Fruit fly (Drosophila melanogaster): ENCODE results near the gene elav.

Gene elav

DNA sequence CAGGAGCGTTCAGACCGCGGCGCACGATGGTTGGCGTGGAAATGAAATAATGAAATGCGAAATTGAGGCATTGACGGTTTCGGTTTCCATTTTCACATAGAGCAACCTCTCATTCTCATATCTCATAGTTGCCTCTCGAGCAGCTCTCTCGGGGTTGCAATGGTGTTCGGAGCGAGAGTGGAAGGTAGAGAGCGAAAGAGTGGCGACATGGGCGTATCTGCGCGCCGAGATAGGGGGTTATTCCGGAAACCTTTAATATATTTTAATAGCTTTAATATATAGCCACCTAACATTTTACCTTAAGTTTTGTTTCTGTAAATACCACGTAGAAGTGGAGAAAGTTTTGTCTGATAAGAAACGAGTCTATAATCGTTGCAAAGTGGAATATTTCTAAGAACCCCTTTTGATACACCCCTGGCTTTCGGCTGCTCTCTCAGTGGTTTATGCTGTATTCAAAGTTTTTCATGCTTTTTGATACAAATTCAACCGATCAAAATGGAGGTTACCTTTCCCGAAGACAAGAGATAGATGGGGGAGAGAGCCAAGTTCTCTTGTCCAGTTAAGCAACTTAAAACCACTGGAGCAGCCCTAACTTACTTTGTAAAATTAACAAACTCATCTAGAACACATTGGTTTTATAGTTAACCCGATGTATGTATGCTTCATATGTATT, at the start of gene elav:
elav (minus strand) TSS at position 48 of the 673 bp plus-strand sequence.
- TF ChIP-seq h (optimal IDR thresholded peaks at IDR 0.05), result no peak

DNA sequence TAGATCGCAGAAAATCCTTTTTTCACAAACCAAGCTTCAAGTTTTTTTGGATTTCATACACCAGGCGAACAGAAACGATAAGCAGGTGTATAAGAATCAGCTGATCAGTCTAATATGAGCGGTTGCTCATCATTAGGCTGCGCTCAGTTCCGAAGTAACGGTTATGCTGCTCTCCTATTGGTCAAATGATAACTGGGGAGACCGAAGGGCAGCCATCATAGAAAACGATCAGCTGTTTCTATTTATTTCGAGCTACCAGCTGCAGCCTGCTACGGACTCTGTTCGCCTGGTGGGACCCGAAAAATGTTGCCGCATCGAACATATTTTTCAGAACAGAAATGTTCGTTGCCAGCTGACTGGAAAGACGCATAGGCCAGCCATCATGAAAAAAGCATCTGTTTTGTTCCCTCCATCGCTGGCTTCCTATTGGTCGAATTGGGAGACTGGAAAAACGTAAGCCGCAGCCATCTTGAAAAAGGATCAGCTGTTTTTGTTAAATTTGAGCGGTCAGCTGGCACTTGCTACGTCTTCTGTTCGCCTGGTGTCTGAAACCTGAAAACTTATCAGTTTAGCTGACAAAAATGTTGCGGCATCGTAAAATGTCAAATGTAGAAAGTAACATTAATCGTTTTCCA, 23.5 kb upstream of the elav start:
- no peak for TF ChIP-seq ttk (optimal IDR thresholded peaks at IDR 0.05)
- no peak for TF ChIP-seq psq (optimal IDR thresholded peaks at IDR 0.05)
- TF ChIP-seq h (optimal IDR thresholded peaks at IDR 0.05), result no peak
- TF ChIP-seq insv (optimal IDR thresholded peaks at IDR 0.05), result no peak
- TF ChIP-seq Myc (optimal IDR thresholded peaks at IDR 0.05), result no peak
- TF ChIP-seq Sin3A (optimal IDR thresholded peaks at IDR 0.05), result no peak

DNA sequence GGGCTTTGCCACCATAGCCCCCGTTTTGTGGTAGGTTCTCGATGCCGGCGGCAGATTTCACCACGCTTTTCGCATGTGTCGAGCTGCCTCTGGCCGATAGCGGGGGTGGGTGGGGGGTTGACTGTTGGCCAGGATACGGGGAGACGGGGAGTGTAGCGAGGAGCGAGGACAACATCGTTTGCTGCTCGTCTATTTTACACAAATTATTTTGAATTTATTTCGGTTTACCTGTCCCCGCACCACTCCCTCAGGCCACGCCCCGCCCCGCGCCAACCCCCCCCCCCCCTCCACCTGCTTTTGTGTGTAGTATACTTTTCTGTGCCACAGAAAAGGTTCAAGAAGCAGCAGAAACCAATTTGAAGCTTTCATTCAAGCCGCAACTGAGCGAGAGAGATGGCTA, 19.0 kb upstream of the elav start:
- no peak for TF ChIP-seq Myc (optimal IDR thresholded peaks at IDR 0.05)
- no peak for TF ChIP-seq Sin3A (optimal IDR thresholded peaks at IDR 0.05)
- TF ChIP-seq h (optimal IDR thresholded peaks at IDR 0.05), result no peak
- no peak for TF ChIP-seq ttk (optimal IDR thresholded peaks at IDR 0.05)
- no peak for TF ChIP-seq insv (optimal IDR thresholded peaks at IDR 0.05)
- no peak for TF ChIP-seq psq (optimal IDR thresholded peaks at IDR 0.05)

DNA sequence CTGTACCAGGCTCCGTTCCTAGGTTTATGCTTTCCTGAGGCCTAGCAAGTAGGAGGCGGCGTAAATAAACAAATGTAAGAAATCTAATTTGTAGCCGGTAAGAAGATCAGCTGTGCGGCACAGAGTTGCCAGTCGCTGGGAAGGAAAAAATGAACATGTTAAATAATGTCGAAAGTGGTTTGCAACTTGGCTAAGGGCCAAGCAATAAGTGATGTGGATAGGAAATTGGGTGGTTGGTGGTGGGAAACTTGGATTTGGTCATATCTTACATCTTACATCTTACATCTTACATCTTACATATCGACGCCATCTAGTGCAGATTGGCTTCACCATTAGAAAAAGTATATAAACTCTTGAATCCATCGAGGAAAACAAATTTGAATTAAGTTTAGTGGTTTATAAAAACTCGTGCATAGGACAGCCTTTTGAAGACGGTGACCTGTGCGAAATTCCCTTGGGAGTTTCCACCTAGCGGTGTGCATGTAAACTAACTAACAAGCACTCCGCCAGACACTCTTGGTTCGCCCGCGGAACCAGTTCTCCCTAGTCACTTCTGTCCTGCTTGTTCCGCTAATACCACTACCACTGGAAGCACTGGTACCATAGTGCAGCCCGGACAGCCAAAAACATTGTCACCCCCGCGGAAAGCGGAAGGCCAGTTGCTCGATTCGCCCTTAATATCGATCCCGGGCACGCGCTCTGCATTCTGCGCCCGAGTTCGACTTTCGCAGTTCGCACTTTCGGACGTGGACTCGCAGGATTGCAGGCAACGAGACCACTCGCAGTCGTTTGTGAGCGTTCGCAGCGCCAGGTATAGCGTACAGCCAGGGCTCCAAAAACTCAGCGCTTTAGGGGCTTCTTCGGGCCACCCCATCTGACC, 6.9 kb upstream of the elav start, which contains the start of the genes CG4293 and Appl:
CG4293 (minus strand) TSS at position 568 of the 880 bp plus-strand sequence.
Appl (plus strand) TSS at position 778 of the 880 bp plus-strand sequence.
- TF ChIP-seq Sin3A (optimal IDR thresholded peaks at IDR 0.05) (no peak), insv (optimal IDR thresholded peaks at IDR 0.05) (no peak), Myc (optimal IDR thresholded peaks at IDR 0.05) (no peak), psq (optimal IDR thresholded peaks at IDR 0.05) (no peak), h (optimal IDR thresholded peaks at IDR 0.05) (no peak), ttk (optimal IDR thresholded peaks at IDR 0.05) (no peak)

DNA sequence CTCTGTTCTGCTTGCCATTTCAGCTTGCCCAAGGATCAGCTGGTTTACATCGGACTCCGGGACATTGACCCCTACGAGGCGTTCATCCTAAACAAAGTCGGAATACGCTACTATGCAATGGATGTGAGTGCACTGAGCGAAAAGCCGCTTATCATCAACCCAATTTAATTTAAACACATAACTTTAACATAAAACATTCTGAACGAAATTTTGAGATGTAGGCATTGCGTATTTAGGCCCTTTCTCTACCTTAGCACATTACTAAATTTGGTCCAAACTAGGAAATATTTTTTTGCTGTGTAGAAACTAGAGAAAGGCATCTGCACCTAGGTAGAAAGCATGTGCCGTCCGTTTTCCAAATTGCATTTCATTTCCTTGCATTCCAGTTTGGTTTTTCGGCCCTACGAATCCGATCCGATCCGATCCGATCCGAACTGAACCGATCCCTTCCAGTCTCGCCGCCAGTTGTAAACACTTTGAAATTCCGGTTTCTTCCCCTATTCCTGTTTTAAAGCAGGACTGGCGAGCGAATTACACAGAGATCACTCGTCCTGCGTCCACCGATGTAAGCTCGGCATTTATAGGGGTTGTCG, 3.5 kb upstream of the elav start:
- TF ChIP-seq insv (optimal IDR thresholded peaks at IDR 0.05) (no peak), ttk (optimal IDR thresholded peaks at IDR 0.05) (no peak), Myc (optimal IDR thresholded peaks at IDR 0.05) (no peak), psq (optimal IDR thresholded peaks at IDR 0.05) (no peak), h (optimal IDR thresholded peaks at IDR 0.05) (no peak), Sin3A (optimal IDR thresholded peaks at IDR 0.05) (no peak)

DNA sequence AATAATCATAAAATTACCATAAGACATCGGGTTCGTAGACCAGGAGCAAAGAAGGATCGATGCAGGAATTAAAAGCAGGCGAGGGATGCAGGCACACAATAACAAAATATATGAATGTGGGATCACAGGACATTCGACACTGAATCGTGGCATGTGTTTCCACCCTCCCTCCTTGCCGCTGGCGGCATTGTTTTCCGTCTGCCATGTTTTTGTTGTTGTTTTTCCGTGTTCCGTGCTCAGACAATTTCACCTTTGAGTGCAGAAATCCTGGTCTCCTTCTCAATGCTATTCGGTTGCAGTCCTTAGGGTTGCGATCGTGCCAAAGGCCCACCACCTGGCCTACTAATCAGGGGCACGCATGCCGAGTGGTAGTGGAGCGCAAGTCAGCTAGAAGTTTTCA, 2.6 kb upstream of the elav start:
- TF ChIP-seq ttk (optimal IDR thresholded peaks at IDR 0.05) (no peak), h (optimal IDR thresholded peaks at IDR 0.05) (no peak), Myc (optimal IDR thresholded peaks at IDR 0.05) (no peak), insv (optimal IDR thresholded peaks at IDR 0.05) (no peak), Sin3A (optimal IDR thresholded peaks at IDR 0.05) (no peak), psq (optimal IDR thresholded peaks at IDR 0.05) (no peak)

DNA sequence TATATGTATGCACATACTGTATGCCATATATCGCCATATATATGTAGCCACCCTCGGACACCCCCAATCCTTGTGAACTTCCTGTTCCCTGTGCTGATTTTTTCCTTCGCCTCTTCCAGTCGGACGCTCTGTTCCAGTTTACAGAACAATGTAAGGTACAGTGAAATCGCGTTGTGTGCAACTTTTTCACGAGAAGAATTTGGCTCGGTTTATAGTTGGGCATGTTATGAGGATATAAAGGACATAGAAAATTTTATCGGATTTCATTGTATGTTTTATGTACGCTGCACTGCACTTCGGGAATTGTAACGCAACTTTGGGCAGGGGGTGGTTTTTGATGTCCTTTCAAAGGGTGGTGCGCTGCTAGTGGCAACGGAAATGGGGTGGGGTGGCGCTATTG, 1.3 kb upstream of the elav start:
- no peak for TF ChIP-seq Sin3A (optimal IDR thresholded peaks at IDR 0.05)
- TF ChIP-seq Myc (optimal IDR thresholded peaks at IDR 0.05), result no peak
- TF ChIP-seq ttk (optimal IDR thresholded peaks at IDR 0.05), result no peak
- no peak for TF ChIP-seq insv (optimal IDR thresholded peaks at IDR 0.05)
- TF ChIP-seq h (optimal IDR thresholded peaks at IDR 0.05), result no peak
- no peak for TF ChIP-seq psq (optimal IDR thresholded peaks at IDR 0.05)

DNA sequence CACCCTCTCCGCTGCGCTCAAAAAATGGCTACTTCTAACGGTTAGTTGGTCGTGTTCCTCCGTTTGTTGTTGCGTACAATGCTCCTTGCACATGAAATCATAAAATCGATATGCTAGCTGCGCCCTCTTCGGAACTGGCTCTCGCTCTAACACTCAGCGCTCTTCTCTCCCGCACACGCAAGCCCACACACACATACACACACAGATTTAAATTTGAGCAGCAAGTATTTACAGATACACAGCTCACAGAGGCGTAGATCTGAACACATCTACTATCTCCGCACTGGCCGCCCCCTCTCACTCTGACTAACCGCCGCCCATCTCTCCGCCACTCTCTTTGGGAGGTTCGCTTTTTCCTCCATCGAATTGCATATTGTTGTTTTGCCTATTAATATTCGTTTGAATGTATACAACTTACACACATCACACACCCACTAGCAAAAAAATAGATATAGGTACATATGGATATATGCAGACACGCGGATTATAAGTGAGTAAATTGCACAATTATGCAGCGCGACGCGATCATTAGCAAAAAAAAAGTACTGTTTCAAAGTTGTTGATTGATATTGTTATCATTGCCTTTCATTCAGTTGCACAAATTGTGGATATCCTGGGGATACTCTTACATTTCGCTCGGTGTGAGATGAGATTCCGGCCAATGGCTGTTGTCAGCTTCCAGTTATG, 526 bp downstream of the elav start:
- TF ChIP-seq Sin3A (optimal IDR thresholded peaks at IDR 0.05) (no peak), ttk (optimal IDR thresholded peaks at IDR 0.05) (no peak), Myc (optimal IDR thresholded peaks at IDR 0.05) (no peak), psq (optimal IDR thresholded peaks at IDR 0.05) (no peak), insv (optimal IDR thresholded peaks at IDR 0.05) (no peak), h (optimal IDR thresholded peaks at IDR 0.05) (no peak)

DNA sequence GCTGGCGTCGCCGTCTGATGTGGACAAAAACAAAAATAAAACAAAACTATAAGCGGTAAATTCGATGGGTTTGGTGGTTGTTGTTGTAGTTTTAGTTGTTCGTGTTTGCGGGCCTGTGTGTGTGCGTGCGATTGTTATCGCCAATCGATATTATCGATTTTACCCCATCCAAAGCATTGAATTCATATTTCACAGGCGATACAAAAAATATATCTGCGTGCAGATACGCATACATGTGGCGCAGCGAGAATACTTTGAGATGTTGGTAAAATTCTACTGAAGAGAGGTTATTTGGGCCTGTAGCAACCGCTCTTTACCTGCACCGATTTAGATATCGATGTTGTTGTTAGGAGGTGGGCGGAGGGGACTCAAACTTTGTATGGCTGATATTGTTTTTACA, 1.3 kb downstream of the elav start:
- TF ChIP-seq psq (optimal IDR thresholded peaks at IDR 0.05), result no peak
- TF ChIP-seq insv (optimal IDR thresholded peaks at IDR 0.05), result no peak
- no peak for TF ChIP-seq h (optimal IDR thresholded peaks at IDR 0.05)
- TF ChIP-seq Sin3A (optimal IDR thresholded peaks at IDR 0.05), result no peak
- no peak for TF ChIP-seq ttk (optimal IDR thresholded peaks at IDR 0.05)
- TF ChIP-seq Myc (optimal IDR thresholded peaks at IDR 0.05), result no peak

DNA sequence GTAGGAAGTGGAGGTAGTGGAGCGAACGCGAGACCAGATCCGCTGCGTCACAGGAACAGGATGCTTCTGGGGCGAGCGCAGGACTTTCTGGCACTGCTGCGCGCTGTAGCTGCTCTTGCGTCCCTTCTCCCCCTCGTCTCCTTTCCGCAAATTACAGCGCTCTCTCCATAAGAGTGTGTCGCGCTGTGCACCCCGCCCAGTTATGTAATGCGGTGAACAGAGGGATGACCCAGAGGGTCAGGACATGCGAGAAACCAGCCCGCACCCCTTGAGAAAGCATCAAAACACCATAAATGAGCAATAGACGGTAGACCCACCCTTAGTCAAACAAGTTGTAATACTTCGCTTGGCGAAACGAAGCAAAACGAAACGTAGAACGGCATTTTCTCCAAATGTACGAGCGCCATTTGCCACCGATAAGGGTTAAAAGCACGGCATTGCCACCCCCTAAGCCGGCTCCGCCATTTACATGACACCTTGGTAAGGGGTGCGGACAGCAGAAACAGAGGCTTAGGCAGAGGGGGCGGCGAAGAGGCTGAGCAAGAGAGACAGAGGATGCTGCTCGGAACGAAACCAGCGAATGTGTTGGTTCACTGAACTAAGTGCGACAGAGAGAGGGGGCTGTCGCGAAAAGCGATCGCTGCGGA, 2.7 kb downstream of the elav start:
- TF ChIP-seq psq (optimal IDR thresholded peaks at IDR 0.05) (no peak), insv (optimal IDR thresholded peaks at IDR 0.05) (no peak), ttk (optimal IDR thresholded peaks at IDR 0.05) (no peak), h (optimal IDR thresholded peaks at IDR 0.05) (no peak)

DNA sequence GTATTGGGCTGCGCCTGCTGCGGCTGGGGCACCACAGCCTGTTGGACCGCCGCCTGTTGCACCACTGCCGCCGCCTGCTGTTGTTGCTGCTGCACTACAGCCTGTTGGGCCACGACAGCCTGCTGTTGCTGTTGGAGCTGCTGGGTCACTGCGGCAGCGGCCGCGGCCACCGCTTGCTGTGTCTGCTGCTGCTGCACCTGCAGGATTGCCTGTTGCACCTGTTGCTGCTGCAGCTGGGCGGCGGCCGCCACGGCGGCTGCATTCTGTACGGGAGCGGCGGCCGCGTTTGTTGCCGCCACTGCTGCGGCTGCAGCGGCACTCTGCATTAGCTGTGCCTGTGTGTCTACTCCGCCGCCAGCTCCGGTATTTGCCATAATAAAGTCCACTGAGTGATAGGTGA, 4.2 kb downstream of the elav start:
- TF ChIP-seq Sin3A (optimal IDR thresholded peaks at IDR 0.05), result no peak
- no peak for TF ChIP-seq insv (optimal IDR thresholded peaks at IDR 0.05)
- TF ChIP-seq psq (optimal IDR thresholded peaks at IDR 0.05), result no peak
- no peak for TF ChIP-seq ttk (optimal IDR thresholded peaks at IDR 0.05)
- TF ChIP-seq Myc (optimal IDR thresholded peaks at IDR 0.05), result no peak
- TF ChIP-seq h (optimal IDR thresholded peaks at IDR 0.05), result no peak
